Worm (Caenorhabditis elegans): ENCODE results near the gene plp-2.

DNA sequence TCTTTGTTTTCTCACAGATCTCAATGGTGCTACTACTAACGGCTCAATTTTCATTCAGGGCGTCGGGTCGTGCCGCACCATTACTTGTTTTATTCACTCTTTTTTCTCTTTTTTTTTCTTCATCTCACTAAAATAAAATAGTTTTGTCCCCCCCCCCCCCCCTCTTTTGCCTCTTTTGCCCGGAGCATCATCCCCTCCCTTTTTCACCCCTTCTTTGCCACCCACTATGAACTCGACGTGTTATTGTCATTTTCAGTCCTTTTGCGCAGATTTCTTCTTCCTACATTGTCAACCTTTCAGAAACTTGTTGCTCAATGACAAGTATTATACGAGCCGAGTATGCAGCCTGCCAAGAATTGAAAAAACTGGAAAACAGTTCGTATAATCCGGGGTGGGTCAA lies 43.4 kb upstream of the plp-2 start, which contains the start of gene seb-3:
- TF ChIP-seq Y56A3A.18 (GFP tag; IDR thresholded peaks at IDR 0.05): no peak
- no peak for TF ChIP-seq hrde-1 (tag; optimal IDR thresholded peaks at IDR 0.05; ENCODE audit: borderline replicate concordance)
- no peak for TF ChIP-seq Y53G8AR.9 (GFP tag; conservative IDR thresholded peaks at IDR 0.05)
- TF ChIP-seq die-1 (tag; optimal IDR thresholded peaks at IDR 0.05): no peak
- TF ChIP-seq ceh-79 (tag; optimal IDR thresholded peaks at IDR 0.05): no peak

Data from whole organism, young adult.